Worm (Caenorhabditis elegans): ENCODE results near the gene egl-44.

Gene egl-44

ce11 chrII:5988224-5988623 is 59.6 kb downstream of the egl-44 start, which contains the start of gene ins-2:
Gene ins-2, plus strand, starts transcription at chrII:5988524.
- TF ChIP-seq klf-2 (GFP tag; conservative IDR thresholded peaks at IDR 0.05) (no peak), cog-1 (tag; optimal IDR thresholded peaks at IDR 0.05) (no peak), tab-1 (GFP tag; IDR thresholded peaks at IDR 0.05) (no peak), ztf-29 (GFP tag; IDR thresholded peaks at IDR 0.05) (no peak), ztf-23 (GFP tag; IDR thresholded peaks at IDR 0.05) (no peak), ref-1 (GFP tag; conservative IDR thresholded peaks at IDR 0.05) (no peak), T22C8.4 (GFP tag; IDR thresholded peaks at IDR 0.05) (no peak), flt-1 (GFP tag; IDR thresholded peaks at IDR 0.05) (no peak), med-1 (GFP tag; optimal IDR thresholded peaks at IDR 0.05; ENCODE audit: insufficient read depth) (no peak)

Measured in whole organism, midembryonic.